Worm (Caenorhabditis elegans) whole organism, L4 larva: ENCODE measurements around the gene T26H5.14.

Source experiments
- F44E2.7 ChIP-seq: fragments of 200-800 bp; sonication (Bioruptor generic); IDR thresholded peaks from 2 replicates; pipeline ENCODE4 v2.1.2; 2022; ENCODE audit warnings: missing genetic modification characterization, missing compliant biosample characterization
- Y48G9A.11 ChIP-seq: fragments of 200-800 bp; sonication (Bioruptor generic); IDR thresholded peaks from 2 replicates; pipeline ENCODE4 v1.3.6; 2022; ENCODE audit warnings: missing genetic modification reagents, missing genetic modification characterization, missing compliant biosample characterization
- ZK546.5 ChIP-seq, 2 experiments: sonication (generic microtip); optimal IDR thresholded peaks; 2 replicates each; lab custom pipeline; 2017; ENCODE audit warnings: missing biosample characterization in 2 of 2, missing genetic modification characterization in 2 of 2
- arid-1 ChIP-seq: fragments of 200-800 bp; sonication (Bioruptor generic); conservative IDR thresholded peaks from 2 replicates; pipeline ENCODE4 v1.3.6; 2022; ENCODE audit warnings: missing genetic modification reagents, missing genetic modification characterization, missing compliant biosample characterization
- attf-4 ChIP-seq: sonication (generic microtip); optimal IDR thresholded peaks from 3 replicates; lab custom pipeline; 2017; ENCODE audit warnings: missing biosample characterization, missing genetic modification characterization
- ceh-32 ChIP-seq: sonication (generic microtip); optimal IDR thresholded peaks from 2 replicates; lab custom pipeline; 2016; ENCODE audit warnings: mild to moderate bottlenecking, missing genetic modification characterization, missing compliant biosample characterization; ENCODE audit not compliant: poor library complexity
- daf-16 ChIP-seq, 3 experiments: sonication (generic microtip); optimal IDR thresholded peaks; 2 replicates each; lab custom pipeline; 2016 to 2017; ENCODE audit warnings: missing genetic modification characterization in 3 of 3, missing genetic modification reagents in 3 of 3, mild to moderate bottlenecking in 2 of 3, missing compliant biosample characterization in 2 of 3, missing biosample characterization in 1 of 3, moderate library complexity in 1 of 3
- dmd-6 ChIP-seq: fragments of 200-800 bp; sonication (Bioruptor generic); IDR thresholded peaks from 2 replicates; pipeline ENCODE4 v1.3.6; 2022; ENCODE audit warnings: missing genetic modification reagents, missing genetic modification characterization, missing compliant biosample characterization
- dpl-1 ChIP-seq: fragments of 150-350 bp; optimal IDR thresholded peaks from 2 replicates; lab custom pipeline; 2014; ENCODE audit warnings: missing biosample characterization, missing genetic modification reagents, missing genetic modification characterization
- duxl-1 ChIP-seq: sonication (generic microtip); optimal IDR thresholded peaks from 2 replicates; lab custom pipeline; 2016; ENCODE audit warnings: mild to moderate bottlenecking, missing genetic modification characterization, moderate library complexity, missing compliant biosample characterization; ENCODE audit not compliant: poor library complexity
- dve-1 ChIP-seq: sonication (generic microtip); optimal IDR thresholded peaks from 2 replicates; lab custom pipeline; 2017; ENCODE audit warnings: antibody characterized with exemption, mild to moderate bottlenecking, missing genetic modification characterization, missing compliant biosample characterization; ENCODE audit not compliant: insufficient read depth
- egl-43 ChIP-seq: fragments of 200-800 bp; sonication (Bioruptor generic); IDR thresholded peaks from 2 replicates; pipeline ENCODE4 v1.3.6; 2022; ENCODE audit warnings: missing genetic modification reagents, missing genetic modification characterization, missing compliant biosample characterization
- fos-1 ChIP-seq: fragments of 150-350 bp; optimal IDR thresholded peaks from 2 replicates; lab custom pipeline; 2014; ENCODE audit warnings: missing biosample characterization, missing genetic modification characterization
- gei-8 ChIP-seq: fragments of 200-800 bp; sonication (Bioruptor generic); optimal IDR thresholded peaks from 2 replicates; lab custom pipeline; 2018; ENCODE audit warnings: mild to moderate bottlenecking, missing genetic modification characterization, missing compliant biosample characterization
- lin-1 ChIP-seq: fragments of 200-800 bp; sonication (Bioruptor generic); IDR thresholded peaks from 2 replicates; pipeline ENCODE4 v1.3.6; 2022; ENCODE audit warnings: missing genetic modification reagents, missing genetic modification characterization, missing compliant biosample characterization
- lin-13 ChIP-seq: fragments of 150-350 bp; optimal IDR thresholded peaks from 2 replicates; lab custom pipeline; 2014; ENCODE audit warnings: missing biosample characterization, missing genetic modification reagents, missing genetic modification characterization
- lin-29 ChIP-seq: fragments of 200-800 bp; sonication (Bioruptor generic); IDR thresholded peaks from 2 replicates; pipeline ENCODE4 v1.3.6; 2022; ENCODE audit warnings: missing genetic modification reagents, missing genetic modification characterization, missing compliant biosample characterization
- madf-9 ChIP-seq: fragments of 200-800 bp; sonication (Bioruptor generic); conservative IDR thresholded peaks from 2 replicates; pipeline ENCODE4 v1.3.6; 2022; ENCODE audit warnings: missing genetic modification reagents, missing genetic modification characterization, missing compliant biosample characterization
- mep-1 ChIP-seq: fragments of 150-350 bp; sonication (generic microtip); optimal IDR thresholded peaks from 3 replicates; lab custom pipeline; 2014; ENCODE audit warnings: missing biosample characterization, missing genetic modification characterization
- mes-2 ChIP-seq: sonication (generic microtip); optimal IDR thresholded peaks from 2 replicates; lab custom pipeline; 2016; ENCODE audit warnings: missing genotype, mild to moderate bottlenecking, missing genetic modification characterization, missing compliant biosample characterization; ENCODE audit not compliant: poor library complexity, severe bottlenecking
- nhr-11 ChIP-seq: fragments of 150-350 bp; optimal IDR thresholded peaks from 2 replicates; lab custom pipeline; 2014; ENCODE audit warnings: missing biosample characterization, missing genetic modification characterization
- nhr-25 ChIP-seq: sonication (generic microtip); optimal IDR thresholded peaks from 2 replicates; lab custom pipeline; 2017; ENCODE audit warnings: missing genetic modification characterization, mild to moderate bottlenecking, missing compliant biosample characterization, antibody characterized with exemption, moderate library complexity, borderline replicate concordance; ENCODE audit not compliant: insufficient read depth
- nhr-28 ChIP-seq: fragments of 150-350 bp; optimal IDR thresholded peaks from 2 replicates; lab custom pipeline; 2014; ENCODE audit warnings: missing biosample characterization, missing genetic modification characterization
- nhr-48 ChIP-seq: sonication (generic microtip); optimal IDR thresholded peaks from 2 replicates; lab custom pipeline; 2016; ENCODE audit warnings: mild to moderate bottlenecking, missing genetic modification characterization, missing compliant biosample characterization
- nhr-6 ChIP-seq: fragments of 150-350 bp; optimal IDR thresholded peaks from 2 replicates; lab custom pipeline; 2014; ENCODE audit warnings: missing biosample characterization, missing genetic modification characterization
- nhr-76 ChIP-seq: fragments of 150-350 bp; optimal IDR thresholded peaks from 2 replicates; lab custom pipeline; 2014; ENCODE audit warnings: missing biosample characterization, missing genetic modification characterization
- nhr-77 ChIP-seq: fragments of 150-350 bp; optimal IDR thresholded peaks from 2 replicates; lab custom pipeline; 2014; ENCODE audit warnings: missing biosample characterization, missing genetic modification characterization
- pqm-1 ChIP-seq: sonication (generic microtip); optimal IDR thresholded peaks from 2 replicates; lab custom pipeline; 2017; ENCODE audit warnings: missing biosample characterization, missing genetic modification characterization
- set-16 ChIP-seq: fragments of 200-800 bp; sonication (Bioruptor generic); IDR thresholded peaks from 2 replicates; pipeline ENCODE4 v1.3.6; 2022; ENCODE audit warnings: missing genetic modification reagents, missing genetic modification characterization, missing compliant biosample characterization
- tra-1 ChIP-seq: fragments of 200-800 bp; sonication (Bioruptor generic); IDR thresholded peaks from 2 replicates; pipeline ENCODE4 v1.3.6; 2022; ENCODE audit warnings: missing genetic modification reagents, missing genetic modification characterization, missing compliant biosample characterization
- zag-1 ChIP-seq: fragments of 150-350 bp; optimal IDR thresholded peaks from 2 replicates; lab custom pipeline; 2014; ENCODE audit warnings: missing biosample characterization, missing genetic modification characterization

T26H5.14 gene

DNA sequence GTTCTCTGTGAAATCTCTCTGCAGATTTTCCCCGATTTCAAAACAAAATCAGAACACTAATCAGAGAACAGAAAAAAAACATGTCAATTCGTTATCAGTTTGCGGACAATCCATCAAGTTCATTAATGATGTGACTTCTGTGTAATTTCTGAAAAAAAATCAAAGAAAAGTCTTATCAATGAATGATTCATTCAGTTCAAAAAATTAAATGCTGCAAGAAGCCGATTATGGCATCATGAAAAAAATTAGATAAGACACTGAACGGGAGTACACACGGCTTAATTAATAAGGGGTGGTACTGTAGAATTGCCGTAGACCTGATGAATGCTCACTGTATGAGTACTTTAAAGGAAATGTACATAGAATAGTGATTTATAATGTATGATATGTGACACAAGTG lies 12.8 kb upstream of the T26H5.14 start:
- TF ChIP-seq dve-1 (tag; lab: Kevin White, UChicago) (peak; percentile 51), daf-16 (GFP tag; optimal IDR thresholded peaks at IDR 0.05; lab: Kevin White, UChicago) (no peak), daf-16 (tag; optimal IDR thresholded peaks at IDR 0.05; lab: Kevin White, UChicago) (peak; percentile 71), duxl-1 (tag; lab: Kevin White, UChicago) (no peak), pqm-1 (peak; percentile 88), nhr-28 (tag; lab: Kevin White, UChicago) (peak; percentile 72), nhr-48 (tag; lab: Kevin White, UChicago) (peak; percentile 25), nhr-77 (peak; percentile 10), dmd-6 (peak; percentile 95; the same call in 1 of the 2 replicates), lin-13 (GFP tag; lab: Kevin White, UChicago) (no peak), zag-1 (tag; lab: Kevin White, UChicago) (no peak), nhr-6 (tag; lab: Kevin White, UChicago) (peak; percentile 66)

DNA sequence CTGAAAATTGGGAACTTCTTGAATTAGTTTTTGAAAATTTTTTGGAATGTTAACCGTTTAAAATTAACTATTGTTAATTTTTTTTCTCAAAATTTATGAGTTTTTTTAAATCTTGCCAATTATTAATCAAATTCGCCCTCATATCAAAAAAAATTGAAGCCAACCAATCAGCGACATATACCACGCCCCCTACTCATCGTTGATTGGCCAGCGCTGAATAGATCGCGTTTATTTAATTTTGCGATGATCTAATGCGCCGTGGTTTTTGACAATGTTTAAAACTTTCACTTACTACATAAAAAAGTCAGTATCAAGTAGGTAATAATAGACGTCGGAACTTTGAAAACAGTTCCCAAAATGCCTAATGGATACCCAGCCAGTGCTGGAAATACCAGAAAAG lies 6.6 kb upstream of the T26H5.14 start:
- TF ChIP-seq lin-1 (GFP tag; lab: Robert Waterston, UW) (no peak), nhr-11 (tag; lab: Kevin White, UChicago) (no peak), ceh-32 (tag; lab: Kevin White, UChicago) (no peak), gei-8 (GFP tag; lab: Kevin White, UChicago) (no peak), dpl-1 (GFP tag; lab: Kevin White, UChicago) (no peak), ZK546.5 (tag; optimal IDR thresholded peaks at IDR 0.05; lab: Kevin White, UChicago) (no peak), mep-1 (tag; lab: Kevin White, UChicago) (no peak), dmd-6 (no peak), nhr-6 (tag; lab: Kevin White, UChicago) (no peak), set-16 (GFP tag; lab: Robert Waterston, UW) (no peak), Y48G9A.11 (GFP tag; lab: Robert Waterston, UW) (no peak), dve-1 (tag; lab: Kevin White, UChicago) (no peak), zag-1 (tag; lab: Kevin White, UChicago) (no peak), nhr-76 (no peak)
- TF ChIP-seq, all 104 proteins: peak for 0

DNA sequence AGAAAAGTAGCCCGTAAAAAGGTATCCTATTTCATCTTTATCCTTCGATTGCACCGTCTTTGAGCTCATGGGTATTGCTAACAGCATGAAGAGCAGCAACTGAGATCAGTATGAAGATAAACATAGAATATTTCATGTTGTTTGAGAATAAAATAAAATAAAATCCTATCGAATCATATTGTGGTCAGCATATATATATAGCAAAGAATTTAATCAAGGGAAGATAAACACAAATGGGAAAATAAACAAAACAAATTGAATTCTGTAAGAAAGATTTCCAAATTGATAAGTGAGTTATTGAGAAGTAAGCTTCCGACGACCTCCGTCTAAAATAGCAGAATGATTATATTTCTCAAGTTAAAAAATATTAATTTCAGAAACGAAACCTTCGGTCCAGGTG lies 5.3 kb upstream of the T26H5.14 start, which contains the start of gene T26H5.10:
Gene T26H5.10 (minus strand): TSS at position 101 of the 400 bp plus-strand sequence.
- TF ChIP-seq tra-1 (GFP tag; lab: Robert Waterston, UW): no peak
- no peak for TF ChIP-seq madf-9
- no peak for TF ChIP-seq lin-29 (GFP tag; lab: Robert Waterston, UW)
- no peak for TF ChIP-seq lin-1 (GFP tag; lab: Robert Waterston, UW)
- TF ChIP-seq fos-1 (tag; lab: Kevin White, UChicago): no peak
- TF ChIP-seq attf-4 (tag; lab: Kevin White, UChicago): no peak
- no peak for TF ChIP-seq nhr-6 (tag; lab: Kevin White, UChicago)
- TF ChIP-seq dve-1 (tag; lab: Kevin White, UChicago): no peak
- TF ChIP-seq mes-2: no peak
- no peak for TF ChIP-seq nhr-48 (tag; lab: Kevin White, UChicago)

DNA sequence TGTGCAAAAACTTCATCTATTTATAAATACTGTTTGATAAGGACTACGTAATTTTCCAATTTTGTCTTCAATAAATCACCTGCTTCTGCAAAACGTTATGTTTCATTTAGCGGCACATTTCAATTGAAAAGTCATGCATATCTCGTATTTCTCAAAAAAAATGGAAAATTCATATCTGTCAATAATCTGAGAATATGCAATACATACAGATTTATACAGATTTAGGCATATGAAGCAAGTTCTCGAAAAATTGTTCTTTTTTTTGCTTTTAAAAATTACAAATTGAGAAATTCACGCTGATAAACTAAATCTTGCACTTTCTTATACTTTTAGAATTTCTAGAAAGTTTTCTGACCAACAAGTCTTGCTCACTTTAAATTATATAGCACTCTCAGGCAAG lies 4.8 kb upstream of the T26H5.14 start, which contains the start of gene T26H5.11:
Gene T26H5.11 (minus strand): TSS at position 101 of the 400 bp plus-strand sequence.
- TF ChIP-seq egl-43 (GFP tag; lab: Robert Waterston, UW) (no peak), nhr-28 (tag; lab: Kevin White, UChicago) (no peak), arid-1 (GFP tag; lab: Robert Waterston, UW) (no peak), Y48G9A.11 (GFP tag; lab: Robert Waterston, UW) (no peak), F44E2.7 (GFP tag; lab: Robert Waterston, UW) (no peak), mep-1 (tag; lab: Kevin White, UChicago) (no peak), nhr-25 (tag; lab: Kevin White, UChicago) (no peak)
